Worm (Caenorhabditis elegans): ENCODE data around the gene swt-2.

The swt-2 gene

ce11 chrV:7529840-7530239 lies at the start of gene swt-2:
Gene swt-2, plus strand, starts transcription at chrV:7530140.
- TF ChIP-seq T22C8.4 (GFP tag; IDR thresholded peaks at IDR 0.05) (no peak), tab-1 (GFP tag; IDR thresholded peaks at IDR 0.05) (no peak), flt-1 (GFP tag; IDR thresholded peaks at IDR 0.05) (no peak), klf-2 (GFP tag; conservative IDR thresholded peaks at IDR 0.05) (no peak), med-1 (GFP tag; optimal IDR thresholded peaks at IDR 0.05; ENCODE audit: insufficient read depth) (no peak), ref-1 (GFP tag; conservative IDR thresholded peaks at IDR 0.05) (no peak), ztf-29 (GFP tag; IDR thresholded peaks at IDR 0.05) (no peak), cog-1 (tag; optimal IDR thresholded peaks at IDR 0.05) (no peak), ztf-23 (GFP tag; IDR thresholded peaks at IDR 0.05) (no peak)

DNA sequence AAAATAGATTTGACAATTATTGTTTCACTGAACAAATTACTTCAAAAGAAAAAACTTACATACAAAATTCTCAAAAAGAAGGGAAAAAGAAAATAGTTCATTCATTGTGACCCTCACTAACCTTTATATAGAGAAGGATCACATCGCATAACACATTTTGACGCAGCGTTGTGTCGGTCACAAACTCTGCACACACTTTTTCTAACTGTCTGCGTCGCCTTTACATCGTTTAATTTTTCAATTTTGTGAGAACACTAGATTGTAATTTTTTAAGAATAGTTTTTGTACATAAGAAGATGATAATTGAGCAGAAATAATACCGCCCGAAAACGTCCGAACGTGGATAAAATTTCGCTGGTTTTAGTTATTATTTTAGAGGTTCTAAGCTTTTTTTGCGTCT lies 49.0 kb upstream of the swt-2 start, which contains the start of gene C18B10.6:
TSS of gene C18B10.6 (minus strand) at position 101 of the 400 bp plus-strand sequence.
- TF ChIP-seq tab-1 (GFP tag; IDR thresholded peaks at IDR 0.05) (no peak), ztf-23 (GFP tag; IDR thresholded peaks at IDR 0.05) (no peak), flt-1 (GFP tag; IDR thresholded peaks at IDR 0.05) (no peak), cog-1 (tag; optimal IDR thresholded peaks at IDR 0.05) (no peak), ref-1 (GFP tag; conservative IDR thresholded peaks at IDR 0.05) (no peak), med-1 (GFP tag; optimal IDR thresholded peaks at IDR 0.05; ENCODE audit: insufficient read depth) (no peak), klf-2 (GFP tag; conservative IDR thresholded peaks at IDR 0.05) (no peak), ztf-29 (GFP tag; IDR thresholded peaks at IDR 0.05) (no peak), T22C8.4 (GFP tag; IDR thresholded peaks at IDR 0.05) (no peak)

DNA sequence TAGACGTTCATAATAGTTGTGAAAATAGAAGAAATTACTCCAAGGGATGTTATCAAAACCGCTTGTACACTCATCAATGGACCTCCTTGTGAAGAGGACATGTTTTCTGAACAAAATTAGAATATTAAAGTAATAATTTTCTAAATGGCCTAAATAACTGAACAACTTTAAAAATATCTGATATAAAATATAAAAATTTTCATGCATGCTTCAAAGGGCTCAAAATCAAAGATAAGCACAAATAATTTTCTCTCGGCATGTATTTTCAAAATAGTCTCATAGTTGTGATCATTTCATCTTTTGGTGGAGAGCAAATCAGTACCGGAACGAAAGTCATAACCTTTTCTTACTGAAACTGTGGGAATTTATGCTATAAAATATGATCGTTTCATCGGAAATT lies 44.9 kb upstream of the swt-2 start, which contains the start of gene srbc-8:
TSS of gene srbc-8 (minus strand) at position 101 of the 400 bp plus-strand sequence.
- TF ChIP-seq T22C8.4 (GFP tag; IDR thresholded peaks at IDR 0.05) (no peak), ref-1 (GFP tag; conservative IDR thresholded peaks at IDR 0.05) (no peak), ztf-29 (GFP tag; IDR thresholded peaks at IDR 0.05) (no peak), cog-1 (tag; optimal IDR thresholded peaks at IDR 0.05) (no peak), klf-2 (GFP tag; conservative IDR thresholded peaks at IDR 0.05) (no peak), tab-1 (GFP tag; IDR thresholded peaks at IDR 0.05) (no peak), med-1 (GFP tag; optimal IDR thresholded peaks at IDR 0.05; ENCODE audit: insufficient read depth) (no peak), ztf-23 (GFP tag; IDR thresholded peaks at IDR 0.05) (no peak), flt-1 (GFP tag; IDR thresholded peaks at IDR 0.05) (no peak)

ce11 chrV:7487518-7487917 lies 42.4 kb upstream of the swt-2 start, which contains the start of gene srbc-7:
Gene srbc-7, minus strand, starts transcription at chrV:7487618.
- no peak for TF ChIP-seq klf-2 (GFP tag; conservative IDR thresholded peaks at IDR 0.05)
- TF ChIP-seq cog-1 (tag; optimal IDR thresholded peaks at IDR 0.05): no peak

DNA sequence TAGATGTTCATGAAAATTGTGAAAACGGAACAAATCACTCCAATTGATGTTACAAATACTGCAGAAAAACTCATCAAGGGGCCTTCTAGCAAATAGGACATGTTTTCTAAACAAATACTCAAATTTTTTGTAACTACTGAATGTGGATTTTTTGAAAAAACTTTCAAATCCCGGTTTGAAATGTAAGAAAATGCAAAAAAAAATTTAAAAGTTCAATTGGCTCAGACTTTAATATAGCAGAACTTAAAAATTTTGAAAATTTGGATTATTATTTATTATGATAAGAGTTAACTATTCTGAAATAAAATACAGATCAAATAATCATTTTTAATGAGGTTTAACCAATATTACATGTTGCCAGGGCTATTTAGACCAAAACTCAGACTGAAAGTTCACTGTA lies 39.6 kb upstream of the swt-2 start, which contains the start of gene srbc-9:
TSS of gene srbc-9 (minus strand) at position 101 of the 400 bp plus-strand sequence.
- TF ChIP-seq ref-1 (GFP tag; conservative IDR thresholded peaks at IDR 0.05) (no peak), tab-1 (GFP tag; IDR thresholded peaks at IDR 0.05) (no peak), cog-1 (tag; optimal IDR thresholded peaks at IDR 0.05) (no peak), ztf-23 (GFP tag; IDR thresholded peaks at IDR 0.05) (no peak), flt-1 (GFP tag; IDR thresholded peaks at IDR 0.05) (no peak), T22C8.4 (GFP tag; IDR thresholded peaks at IDR 0.05) (no peak), med-1 (GFP tag; optimal IDR thresholded peaks at IDR 0.05; ENCODE audit: insufficient read depth) (no peak), klf-2 (GFP tag; conservative IDR thresholded peaks at IDR 0.05) (no peak), ztf-29 (GFP tag; IDR thresholded peaks at IDR 0.05) (no peak)

- TF ChIP-seq klf-2 (GFP tag; conservative IDR thresholded peaks at IDR 0.05): no peak
- TF ChIP-seq T22C8.4 (GFP tag; IDR thresholded peaks at IDR 0.05): no peak
- TF ChIP-seq tab-1 (GFP tag; IDR thresholded peaks at IDR 0.05): no peak
- no peak for TF ChIP-seq ref-1 (GFP tag; conservative IDR thresholded peaks at IDR 0.05)
- no peak for TF ChIP-seq flt-1 (GFP tag; IDR thresholded peaks at IDR 0.05)
- TF ChIP-seq ztf-23 (GFP tag; IDR thresholded peaks at IDR 0.05): no peak
- TF ChIP-seq ztf-29 (GFP tag; IDR thresholded peaks at IDR 0.05): no peak
- no peak for TF ChIP-seq med-1 (GFP tag; optimal IDR thresholded peaks at IDR 0.05; ENCODE audit: insufficient read depth)
- TF ChIP-seq cog-1 (tag; optimal IDR thresholded peaks at IDR 0.05): no peak
Observed at ce11 chrV:7492924-7493323, 37.0 kb upstream of the swt-2 start, which contains the start of gene srbc-10. Gene srbc-10, minus strand, starts transcription at chrV:7493024.

DNA sequence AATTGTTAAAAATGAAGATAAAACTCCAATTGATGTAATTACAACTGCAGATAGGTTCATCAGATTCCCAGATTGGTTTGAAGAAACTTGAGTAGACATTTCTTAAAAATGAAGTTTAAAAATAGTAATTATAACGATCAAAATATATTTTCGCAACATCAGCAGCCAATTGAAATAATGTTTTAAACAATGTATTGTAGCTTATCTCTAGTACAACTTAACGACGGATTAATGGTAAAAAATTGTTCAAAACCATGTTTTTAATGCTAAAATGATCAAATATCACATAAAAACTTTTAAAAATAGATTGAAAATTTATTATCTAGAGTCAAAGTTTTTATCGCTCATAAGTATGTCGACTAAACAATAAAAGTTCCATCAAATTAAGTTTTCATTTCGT lies 34.8 kb upstream of the swt-2 start, which contains the start of gene srbc-11:
TSS of gene srbc-11 (minus strand) at position 101 of the 400 bp plus-strand sequence.
- TF ChIP-seq T22C8.4 (GFP tag; IDR thresholded peaks at IDR 0.05) (no peak), ref-1 (GFP tag; conservative IDR thresholded peaks at IDR 0.05) (no peak), ztf-29 (GFP tag; IDR thresholded peaks at IDR 0.05) (no peak), cog-1 (tag; optimal IDR thresholded peaks at IDR 0.05) (no peak), ztf-23 (GFP tag; IDR thresholded peaks at IDR 0.05) (no peak), med-1 (GFP tag; optimal IDR thresholded peaks at IDR 0.05; ENCODE audit: insufficient read depth) (no peak), tab-1 (GFP tag; IDR thresholded peaks at IDR 0.05) (no peak), flt-1 (GFP tag; IDR thresholded peaks at IDR 0.05) (no peak), klf-2 (GFP tag; conservative IDR thresholded peaks at IDR 0.05) (no peak)

ce11 chrV:7497440-7497839 lies 32.5 kb upstream of the swt-2 start, which contains the start of gene srh-79:
Gene srh-79, plus strand, starts transcription at chrV:7497740.
- TF ChIP-seq ztf-23 (GFP tag; IDR thresholded peaks at IDR 0.05): no peak

DNA sequence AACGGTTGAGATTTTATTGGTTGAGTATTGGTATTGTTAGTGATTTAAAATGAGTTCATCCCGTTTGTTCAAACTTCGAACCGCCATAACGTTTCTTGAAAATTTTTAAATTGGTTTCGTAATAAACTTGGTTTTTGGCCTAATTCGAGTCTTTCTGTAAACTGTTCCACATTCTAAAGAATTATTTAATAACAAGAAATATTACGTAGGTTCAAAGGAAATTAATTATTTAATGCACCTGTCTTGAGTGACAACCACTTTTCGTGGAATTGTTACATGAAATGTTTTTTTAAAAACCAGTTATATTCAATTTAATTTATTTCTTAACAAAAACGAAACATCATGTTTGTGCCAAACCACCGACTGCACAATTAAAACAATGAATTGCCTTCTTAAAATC lies 28.7 kb upstream of the swt-2 start:
- TF ChIP-seq T22C8.4 (GFP tag; IDR thresholded peaks at IDR 0.05) (no peak), klf-2 (GFP tag; conservative IDR thresholded peaks at IDR 0.05) (no peak), med-1 (GFP tag; optimal IDR thresholded peaks at IDR 0.05; ENCODE audit: insufficient read depth) (no peak), ztf-29 (GFP tag; IDR thresholded peaks at IDR 0.05) (no peak), ref-1 (GFP tag; conservative IDR thresholded peaks at IDR 0.05) (no peak), flt-1 (GFP tag; IDR thresholded peaks at IDR 0.05) (no peak), ztf-23 (GFP tag; IDR thresholded peaks at IDR 0.05) (no peak), cog-1 (tag; optimal IDR thresholded peaks at IDR 0.05) (no peak)

DNA sequence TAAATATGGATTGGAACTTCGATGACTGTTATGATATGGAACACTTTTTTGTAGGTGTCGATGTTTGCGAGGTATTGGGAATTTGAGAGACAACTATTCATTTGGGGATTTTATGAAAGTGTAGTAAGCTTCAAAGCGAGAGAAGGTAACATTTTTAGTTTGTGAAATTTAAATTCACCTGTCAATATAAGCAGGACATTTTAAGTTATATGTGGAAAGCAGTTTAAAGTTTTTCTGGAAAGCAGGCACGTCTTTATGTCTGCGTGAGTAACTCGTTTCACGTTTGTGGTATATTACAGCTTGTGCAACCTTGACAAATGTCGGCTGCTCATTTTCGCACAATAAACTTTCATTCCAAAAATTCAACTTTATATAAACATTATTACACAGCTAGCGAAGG lies 25.7 kb upstream of the swt-2 start, which contains the start of gene srh-229:
TSS of gene srh-229 (minus strand) at position 101 of the 400 bp plus-strand sequence.
- TF ChIP-seq med-1 (GFP tag; optimal IDR thresholded peaks at IDR 0.05; ENCODE audit: insufficient read depth) (no peak), flt-1 (GFP tag; IDR thresholded peaks at IDR 0.05) (no peak), ztf-23 (GFP tag; IDR thresholded peaks at IDR 0.05) (no peak), ref-1 (GFP tag; conservative IDR thresholded peaks at IDR 0.05) (no peak), T22C8.4 (GFP tag; IDR thresholded peaks at IDR 0.05) (no peak), cog-1 (tag; optimal IDR thresholded peaks at IDR 0.05) (no peak)
